Fruit fly (Drosophila melanogaster) whole organism, prepupa: Measurements from ENCODE around the gene CG7567.

Experiments
- Blimp-1 ChIP-seq: fragments of 200-800 bp; sonication (Bioruptor generic); optimal IDR thresholded peaks from 3 replicates; lab custom pipeline; 2017; ENCODE audit warnings: missing biosample characterization, missing genetic modification characterization, mild to moderate bottlenecking, moderate library complexity, missing genetic modification reagents
- CG10669 ChIP-seq: fragments of 200-800 bp; sonication (Bioruptor generic); optimal IDR thresholded peaks from 3 replicates; lab custom pipeline; 2018; ENCODE audit warnings: missing biosample characterization, mild to moderate bottlenecking, missing genetic modification characterization, moderate library complexity
- CG11294 ChIP-seq: fragments of 200-800 bp; sonication (Bioruptor generic); IDR thresholded peaks from 2 replicates; pipeline ENCODE4 v1.3.6; 2022; ENCODE audit warnings: missing biosample characterization, missing genetic modification characterization
- CG11902 ChIP-seq: fragments of 200-800 bp; sonication (Bioruptor generic); optimal IDR thresholded peaks from 3 replicates; lab custom pipeline; 2016; ENCODE audit warnings: missing biosample characterization, missing genetic modification characterization
- CG15336 ChIP-seq: fragments of 200-800 bp; sonication (Bioruptor generic); IDR thresholded peaks from 2 replicates; pipeline ENCODE4 v1.3.6; 2022; ENCODE audit warnings: missing biosample characterization, missing genetic modification characterization
- CG1621 ChIP-seq: fragments of 200-800 bp; sonication (Bioruptor generic); optimal IDR thresholded peaks from 3 replicates; lab custom pipeline; 2018; ENCODE audit warnings: missing biosample characterization, mild to moderate bottlenecking, missing genetic modification characterization
- CG16779 ChIP-seq: fragments of 200-800 bp; sonication (Bioruptor generic); optimal IDR thresholded peaks from 3 replicates; lab custom pipeline; 2017; ENCODE audit warnings: missing biosample characterization, mild to moderate bottlenecking, missing genetic modification characterization
- CG3032 ChIP-seq: fragments of 200-800 bp; optimal IDR thresholded peaks from 2 replicates; lab custom pipeline; 2019; ENCODE audit warnings: missing biosample characterization, mild to moderate bottlenecking, missing genetic modification characterization, moderate library complexity
- CG32006 ChIP-seq: fragments of 200-800 bp; sonication (Bioruptor generic); optimal IDR thresholded peaks from 3 replicates; lab custom pipeline; 2017; ENCODE audit warnings: missing biosample characterization, mild to moderate bottlenecking, missing genetic modification characterization
- CG34406 ChIP-seq: fragments of 200-800 bp; sonication (Bioruptor generic); optimal IDR thresholded peaks from 3 replicates; lab custom pipeline; 2016; ENCODE audit warnings: missing biosample characterization, missing genetic modification characterization
- CG4318 ChIP-seq: fragments of 200-800 bp; sonication (Bioruptor generic); optimal IDR thresholded peaks from 3 replicates; lab custom pipeline; 2017; ENCODE audit warnings: missing biosample characterization, mild to moderate bottlenecking, missing genetic modification characterization
- CG6163 ChIP-seq: fragments of 200-800 bp; sonication (Bioruptor generic); IDR thresholded peaks from 3 replicates; pipeline ENCODE4 v1.3.6; 2022; ENCODE audit warnings: missing biosample characterization, missing genetic modification characterization
- CG6276 ChIP-seq: fragments of 200-800 bp; sonication (Bioruptor generic); optimal IDR thresholded peaks from 2 replicates; lab custom pipeline; 2017; ENCODE audit warnings: missing biosample characterization, mild to moderate bottlenecking, missing genetic modification characterization
- CG6792 ChIP-seq: fragments of 200-800 bp; sonication (Bioruptor generic); optimal IDR thresholded peaks from 3 replicates; lab custom pipeline; 2016; ENCODE audit warnings: missing biosample characterization, missing genetic modification characterization
- CG6808 ChIP-seq: fragments of 200-800 bp; sonication (Bioruptor generic); optimal IDR thresholded peaks from 3 replicates; lab custom pipeline; 2017; ENCODE audit warnings: missing biosample characterization, missing genetic modification characterization, mild to moderate bottlenecking, moderate library complexity, missing genetic modification reagents
- CG6854 ChIP-seq: fragments of 200-800 bp; sonication (Bioruptor generic); optimal IDR thresholded peaks from 2 replicates; lab custom pipeline; 2017; ENCODE audit warnings: missing biosample characterization, mild to moderate bottlenecking, missing genetic modification characterization
- CG8119 ChIP-seq: fragments of 200-800 bp; sonication (Bioruptor generic); IDR thresholded peaks from 3 replicates; pipeline ENCODE4 v1.3.6; 2022; ENCODE audit warnings: missing biosample characterization, missing genetic modification characterization
- CG8319 ChIP-seq: fragments of 200-800 bp; sonication (Bioruptor generic); optimal IDR thresholded peaks from 3 replicates; lab custom pipeline; 2016; ENCODE audit warnings: missing biosample characterization, missing genetic modification characterization
- CG8632 ChIP-seq: fragments of 200-800 bp; sonication (Bioruptor generic); optimal IDR thresholded peaks from 3 replicates; lab custom pipeline; 2016; ENCODE audit warnings: missing biosample characterization, missing genetic modification characterization
- CG9139 ChIP-seq: fragments of 200-800 bp; sonication (Bioruptor generic); optimal IDR thresholded peaks from 3 replicates; lab custom pipeline; 2017; ENCODE audit warnings: missing biosample characterization, mild to moderate bottlenecking, missing genetic modification characterization
- Eip75B ChIP-seq: fragments of 200-800 bp; sonication (Bioruptor generic); optimal IDR thresholded peaks from 3 replicates; lab custom pipeline; 2016; ENCODE audit warnings: missing biosample characterization, missing genetic modification characterization
- Eip78C ChIP-seq: fragments of 200-800 bp; sonication (Bioruptor generic); peaks from one replicate; lab custom pipeline; 2016; ENCODE audit warnings: missing biosample characterization, missing genetic modification characterization
- Ets21C ChIP-seq: fragments of 200-800 bp; sonication (Bioruptor generic); optimal IDR thresholded peaks from 3 replicates; lab custom pipeline; 2016; ENCODE audit warnings: missing biosample characterization, missing genetic modification characterization
- Ets96B ChIP-seq: fragments of 200-800 bp; optimal IDR thresholded peaks from 2 replicates; lab custom pipeline; 2019; ENCODE audit warnings: missing biosample characterization, mild to moderate bottlenecking, missing genetic modification characterization, moderate library complexity
- Gug ChIP-seq: fragments of 200-800 bp; sonication (Bioruptor generic); IDR thresholded peaks from 2 replicates; pipeline ENCODE4 v1.3.6; 2022; ENCODE audit warnings: missing biosample characterization, missing genetic modification characterization
- Lpt ChIP-seq: fragments of 200-800 bp; sonication (Bioruptor generic); optimal IDR thresholded peaks from 3 replicates; lab custom pipeline; 2016; ENCODE audit warnings: missing biosample characterization, missing genetic modification characterization
- Met ChIP-seq: fragments of 200-800 bp; sonication (Bioruptor generic); optimal IDR thresholded peaks from 3 replicates; lab custom pipeline; 2016; ENCODE audit warnings: missing biosample characterization, missing genetic modification characterization
- OdsH ChIP-seq: fragments of 200-800 bp; sonication (Bioruptor generic); optimal IDR thresholded peaks from 3 replicates; lab custom pipeline; 2016; ENCODE audit warnings: missing biosample characterization, missing genetic modification characterization
- Sox14 ChIP-seq: fragments of 200-800 bp; sonication (Bioruptor generic); optimal IDR thresholded peaks from 3 replicates; lab custom pipeline; 2016; ENCODE audit warnings: missing biosample characterization, missing genetic modification characterization
- achi ChIP-seq: fragments of 200-800 bp; sonication (Bioruptor generic); optimal IDR thresholded peaks from 3 replicates; lab custom pipeline; 2016; ENCODE audit warnings: missing biosample characterization, missing genetic modification characterization
- dac ChIP-seq: fragments of 200-800 bp; sonication (Bioruptor generic); optimal IDR thresholded peaks from 2 replicates; lab custom pipeline; 2017; ENCODE audit warnings: missing biosample characterization, mild to moderate bottlenecking, missing genetic modification characterization
- dsx ChIP-seq: fragments of 200-800 bp; optimal IDR thresholded peaks from 3 replicates; lab custom pipeline; 2019; ENCODE audit warnings: missing biosample characterization, mild to moderate bottlenecking, missing genetic modification characterization, moderate library complexity; ENCODE audit not compliant: poor library complexity, severe bottlenecking
- eg ChIP-seq: fragments of 200-800 bp; sonication (Bioruptor generic); IDR thresholded peaks from 3 replicates; pipeline ENCODE4 v1.3.6; 2022; ENCODE audit warnings: missing biosample characterization, missing genetic modification characterization
- esn ChIP-seq: fragments of 200-800 bp; sonication (Bioruptor generic); optimal IDR thresholded peaks from 2 replicates; lab custom pipeline; 2016; ENCODE audit warnings: missing biosample characterization, mild to moderate bottlenecking, missing genetic modification characterization, moderate library complexity
- fd59A ChIP-seq: fragments of 200-800 bp; sonication (Bioruptor generic); optimal IDR thresholded peaks from 2 replicates; lab custom pipeline; 2017; ENCODE audit warnings: missing biosample characterization, mild to moderate bottlenecking, missing genetic modification characterization, missing genetic modification reagents
- fd85E ChIP-seq: fragments of 200-800 bp; sonication (Bioruptor generic); optimal IDR thresholded peaks from 3 replicates; lab custom pipeline; 2016; ENCODE audit warnings: missing biosample characterization, missing genetic modification characterization
- fkh ChIP-seq: fragments of 200-800 bp; sonication (Bioruptor generic); optimal IDR thresholded peaks from 3 replicates; lab custom pipeline; 2017; ENCODE audit warnings: missing biosample characterization, mild to moderate bottlenecking, missing genetic modification characterization, moderate library complexity
- lz ChIP-seq: fragments of 200-800 bp; sonication (Bioruptor generic); optimal IDR thresholded peaks from 3 replicates; lab custom pipeline; 2016; ENCODE audit warnings: missing biosample characterization, missing genetic modification characterization
- net ChIP-seq: fragments of 200-800 bp; sonication (Bioruptor generic); optimal IDR thresholded peaks from 3 replicates; lab custom pipeline; 2016; ENCODE audit warnings: missing biosample characterization, missing genetic modification characterization
- spab ChIP-seq: fragments of 200-800 bp; sonication (Bioruptor generic); optimal IDR thresholded peaks from 2 replicates; lab custom pipeline; 2017; ENCODE audit warnings: missing biosample characterization, mild to moderate bottlenecking, missing genetic modification characterization, missing genetic modification reagents
- ss ChIP-seq, 2 experiments: fragments of 200-800 bp; sonication (Bioruptor generic); optimal IDR thresholded peaks; 2 replicates in 1 of 2; 3 replicates in 1 of 2; lab custom pipeline; 2017 to 2018; ENCODE audit warnings: mild to moderate bottlenecking in 2 of 2, missing biosample characterization in 2 of 2, missing genetic modification characterization in 2 of 2, moderate library complexity in 1 of 2
- svp ChIP-seq: fragments of 200-800 bp; sonication (Bioruptor generic); peaks from one replicate; lab custom pipeline; 2016; ENCODE audit warnings: missing biosample characterization, missing genetic modification characterization
- topi ChIP-seq: fragments of 200-800 bp; sonication (Bioruptor generic); optimal IDR thresholded peaks from 3 replicates; lab custom pipeline; 2016; ENCODE audit warnings: missing biosample characterization, missing genetic modification characterization
- vri ChIP-seq: fragments of 200-800 bp; sonication (Bioruptor generic); optimal IDR thresholded peaks from 3 replicates; lab custom pipeline; 2016; ENCODE audit warnings: missing biosample characterization, mild to moderate bottlenecking, missing genetic modification characterization

CG7567 gene

dm6 chr3R:29570239-29570814 is 17.6 kb downstream of the CG7567 start (continued):
- TF ChIP-seq CG6163 (0 out of 3 replicates have a peak, but pooled peaks have one; percentile 20), CG10669 (peak; percentile 47), Sox14 (GFP tag; lab: Kevin White, UChicago) (peak; percentile 22), ss (GFP tag; optimal IDR thresholded peaks at IDR 0.05; lab: Kevin White, UChicago) (peak; percentile 66 to 70), net (GFP tag; lab: Kevin White, UChicago) (peak; percentile 15), CG34406 (GFP tag; lab: Kevin White, UChicago) (no peak), CG16779 (tag; lab: Kevin White, UChicago) (no peak), lz (GFP tag; lab: Kevin White, UChicago) (no peak), CG8319 (GFP tag; lab: Kevin White, UChicago) (no peak), esn (GFP tag; lab: Kevin White, UChicago) (no peak), CG3032 (peak; percentile 75), CG11294 (GFP tag; lab: Robert Waterston, UW) (no peak), Eip78C (GFP tag; lab: Kevin White, UChicago) (peak; percentile 78), svp (GFP tag; lab: Kevin White, UChicago) (peak; percentile 44), dac (GFP tag; lab: Kevin White, UChicago) (no peak), CG8119 (GFP tag; lab: Robert Waterston, UW) (peak; percentile 62), CG6854 (no peak), CG6792 (GFP tag; lab: Kevin White, UChicago) (peak; percentile 27), fd59A (GFP tag; lab: Kevin White, UChicago) (peak; percentile 43), Met (GFP tag; lab: Kevin White, UChicago) (no peak), CG15336 (GFP tag; lab: Robert Waterston, UW) (peak; percentile 64), eg (GFP tag; lab: Robert Waterston, UW) (peak; percentile 37; the same call in 1 of the 3 replicates), Lpt (GFP tag; lab: Kevin White, UChicago) (no peak), CG8632 (no peak), topi (GFP tag; lab: Kevin White, UChicago) (no peak), CG6808 (GFP tag; lab: Kevin White, UChicago) (peak; percentile 65), CG1621 (tag; lab: Kevin White, UChicago) (peak; percentile 4), Blimp-1 (GFP tag; lab: Kevin White, UChicago) (no peak), CG4318 (GFP tag; lab: Kevin White, UChicago) (no peak), Eip75B (GFP tag; lab: Kevin White, UChicago) (peak; percentile 17), dsx (GFP tag; lab: Kevin White, UChicago) (peak; percentile 57)

- peak; percentile 62 for TF ChIP-seq Blimp-1 (GFP tag; lab: Kevin White, UChicago)
- TF ChIP-seq Eip75B (GFP tag; lab: Kevin White, UChicago): peak; percentile 82
- peak; percentile 87 for TF ChIP-seq Met (GFP tag; lab: Kevin White, UChicago)
- peak; percentile 86 for TF ChIP-seq CG6163
- TF ChIP-seq dac (GFP tag; lab: Kevin White, UChicago): peak; percentile 5
- peak; percentile 54 for TF ChIP-seq Gug
- peak; percentile 86 for TF ChIP-seq Ets21C
- TF ChIP-seq CG6854: peak; percentile 69
- peak; percentile 76 for TF ChIP-seq CG34406 (GFP tag; lab: Kevin White, UChicago)
- TF ChIP-seq fkh (GFP tag; lab: Kevin White, UChicago): peak; percentile 20
- peak; percentile 31 for TF ChIP-seq dsx (GFP tag; lab: Kevin White, UChicago)
- peak; percentile 52; the same call in 1 of the 2 replicates for TF ChIP-seq CG11294 (GFP tag; lab: Robert Waterston, UW)
- TF ChIP-seq CG32006 (GFP tag; lab: Kevin White, UChicago): peak; percentile 72
- peak; percentile 67 for TF ChIP-seq Ets96B
- TF ChIP-seq achi (GFP tag; lab: Kevin White, UChicago): peak; percentile 74
- TF ChIP-seq CG6808 (GFP tag; lab: Kevin White, UChicago): peak; percentile 36
- TF ChIP-seq ss (GFP tag; optimal IDR thresholded peaks at IDR 0.05; lab: Kevin White, UChicago): peak in 1 of 2 experiments; percentile 63
- peak; percentile 66 for TF ChIP-seq net (GFP tag; lab: Kevin White, UChicago)
- TF ChIP-seq Sox14 (GFP tag; lab: Kevin White, UChicago): peak; percentile 82
- peak; percentile 30 for TF ChIP-seq fd85E (GFP tag; lab: Kevin White, UChicago)
- peak; percentile 57 for TF ChIP-seq CG6276
- peak; percentile 9 for TF ChIP-seq CG9139 (GFP tag; lab: Kevin White, UChicago)
- no peak for TF ChIP-seq CG16779 (tag; lab: Kevin White, UChicago)
- peak; percentile 65 for TF ChIP-seq CG3032
- peak; percentile 93 for TF ChIP-seq Eip78C (GFP tag; lab: Kevin White, UChicago)
- peak; percentile 70 for TF ChIP-seq OdsH (GFP tag; lab: Kevin White, UChicago)
- TF ChIP-seq vri (GFP tag; lab: Kevin White, UChicago): peak; percentile 68
- peak; percentile 56 for TF ChIP-seq CG1621 (tag; lab: Kevin White, UChicago)
- peak; percentile 61 for TF ChIP-seq spab (GFP tag; lab: Kevin White, UChicago)
- TF ChIP-seq CG11902 (GFP tag; lab: Kevin White, UChicago): peak; percentile 77
- peak; percentile 80 for TF ChIP-seq CG15336 (GFP tag; lab: Robert Waterston, UW)
Observed at dm6 chr3R:29566997-29567670, 20.8 kb downstream of the CG7567 start.
